Worm (Caenorhabditis elegans) whole organism, L1 larva: ENCODE data around the gene pde-12.

Experiments used
- Y116A8C.19 ChIP-seq: sonication (generic microtip); optimal IDR thresholded peaks from 2 replicates; lab custom pipeline; 2016; ENCODE audit warnings: missing compliant biosample characterization, missing genetic modification characterization, borderline replicate concordance
- blmp-1 ChIP-seq: fragments of 150-350 bp; optimal IDR thresholded peaks from 2 replicates; lab custom pipeline; 2014; ENCODE audit warnings: missing biosample characterization, missing genetic modification characterization
- ceh-82 ChIP-seq, 3 experiments: fragments of 150-350 bp in 1 of 3; sonication (generic microtip) in 2 of 3; optimal IDR thresholded peaks; 2 replicates each; lab custom pipeline; 2014 to 2017; ENCODE audit warnings: missing biosample characterization in 3 of 3, missing genetic modification characterization in 3 of 3
- ceh-90 ChIP-seq: sonication (generic microtip); optimal IDR thresholded peaks from 2 replicates; lab custom pipeline; 2016; ENCODE audit warnings: missing genetic modification characterization, missing compliant biosample characterization
- fos-1 ChIP-seq: fragments of 150-350 bp; optimal IDR thresholded peaks from 2 replicates; lab custom pipeline; 2014; ENCODE audit warnings: missing biosample characterization, missing genetic modification characterization
- jun-1 ChIP-seq: fragments of 150-350 bp; optimal IDR thresholded peaks from 2 replicates; lab custom pipeline; 2014; ENCODE audit warnings: missing biosample characterization, missing genetic modification reagents, missing genetic modification characterization
- lin-39 ChIP-seq: fragments of 150-350 bp; optimal IDR thresholded peaks from 2 replicates; lab custom pipeline; 2014; ENCODE audit warnings: missing biosample characterization, missing genetic modification reagents, missing genetic modification characterization
- nhr-76 ChIP-seq: sonication (generic microtip); optimal IDR thresholded peaks from 2 replicates; lab custom pipeline; 2017; ENCODE audit warnings: missing biosample characterization, missing genetic modification characterization
- sox-4 ChIP-seq: sonication (generic microtip); optimal IDR thresholded peaks from 2 replicates; lab custom pipeline; 2016; ENCODE audit warnings: missing genetic modification characterization, missing compliant biosample characterization

DNA sequence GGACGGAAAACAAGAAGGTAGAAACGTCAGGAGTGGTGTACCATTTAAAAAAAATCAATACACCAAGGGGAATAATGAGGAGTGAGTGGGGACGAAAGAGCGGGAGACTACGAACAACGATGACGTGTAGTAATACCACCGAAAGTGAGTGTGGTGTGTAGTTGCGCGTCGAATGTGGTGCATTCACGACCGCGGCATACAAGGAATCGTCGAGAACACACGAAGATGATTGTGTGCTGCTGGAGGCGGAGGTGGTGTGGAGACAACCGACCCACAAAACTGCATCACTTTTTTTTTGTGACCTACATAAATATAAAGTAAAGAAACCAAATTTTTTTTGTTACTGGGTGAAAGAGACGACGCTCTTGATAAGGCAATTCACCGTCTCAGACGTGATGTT, 26.5 kb downstream of the pde-12 start:
- TF ChIP-seq blmp-1, result peak; percentile 93
- TF ChIP-seq nhr-76 (tag; lab: Kevin White, UChicago), result no peak
- TF ChIP-seq ceh-82 (tag; optimal IDR thresholded peaks at IDR 0.05; lab: Kevin White, UChicago), result peak in 1 of 3 experiments; percentile 67
- TF ChIP-seq lin-39, result no peak
- no peak for TF ChIP-seq sox-4 (tag; lab: Kevin White, UChicago)
- TF ChIP-seq jun-1, result peak; percentile 38
- no peak for TF ChIP-seq Y116A8C.19
- no peak for TF ChIP-seq ceh-90 (tag; lab: Kevin White, UChicago)
- peak; percentile 46 for TF ChIP-seq fos-1 (tag; lab: Kevin White, UChicago)
